Worm (Caenorhabditis elegans) whole organism, L2 larva: ENCODE data around the gene nspe-4.
A peak's percentile ranks its signal among the peaks of the same experiment; 100 is the strongest.

ENCODE experiments used
- C34F6.9 ChIP-seq: fragments of 150-350 bp; optimal IDR thresholded peaks from 2 replicates; lab custom pipeline; 2014; ENCODE audit warnings: missing biosample characterization, missing genetic modification characterization
- F13H6.1 ChIP-seq: sonication (generic microtip); optimal IDR thresholded peaks from 2 replicates; lab custom pipeline; 2016; ENCODE audit warnings: missing genetic modification characterization, missing compliant biosample characterization
- Y55F3AM.14 ChIP-seq: fragments of 200-800 bp; sonication (Bioruptor generic); optimal IDR thresholded peaks from 2 replicates; lab custom pipeline; 2018; ENCODE audit warnings: mild to moderate bottlenecking, missing genetic modification characterization, missing compliant biosample characterization
- ZK546.5 ChIP-seq: sonication (generic microtip); optimal IDR thresholded peaks from 2 replicates; lab custom pipeline; 2017; ENCODE audit warnings: missing biosample characterization, missing genetic modification characterization
- alr-1 ChIP-seq: fragments of 150-350 bp; optimal IDR thresholded peaks from 2 replicates; lab custom pipeline; 2014; ENCODE audit warnings: missing biosample characterization, missing genetic modification characterization
- ama-1 ChIP-seq: fragments of 150-350 bp; optimal IDR thresholded peaks from 2 replicates; lab custom pipeline; 2018; ENCODE audit warnings: inconsistent platforms
- blmp-1 ChIP-seq: sonication (generic microtip); optimal IDR thresholded peaks from 2 replicates; lab custom pipeline; 2017; ENCODE audit warnings: missing genetic modification characterization, mild to moderate bottlenecking, missing compliant biosample characterization, antibody characterized with exemption, moderate library complexity; ENCODE audit not compliant: insufficient read depth
- ceh-82 ChIP-seq: fragments of 150-350 bp; optimal IDR thresholded peaks from 2 replicates; lab custom pipeline; 2014; ENCODE audit warnings: missing biosample characterization, missing genetic modification characterization
- crh-2 ChIP-seq: sonication (generic microtip); optimal IDR thresholded peaks from 2 replicates; lab custom pipeline; 2017; ENCODE audit warnings: missing biosample characterization, missing genetic modification characterization
- dmd-4 ChIP-seq: sonication (generic microtip); optimal IDR thresholded peaks from 2 replicates; lab custom pipeline; 2017; ENCODE audit warnings: missing biosample characterization, missing genetic modification characterization
- elt-1 ChIP-seq: fragments of 150-350 bp; optimal IDR thresholded peaks from 2 replicates; lab custom pipeline; 2014; ENCODE audit warnings: missing biosample characterization, missing genetic modification characterization
- elt-3 ChIP-seq: sonication (generic microtip); optimal IDR thresholded peaks from 2 replicates; lab custom pipeline; 2017; ENCODE audit warnings: missing biosample characterization, missing genetic modification characterization
- fos-1 ChIP-seq: fragments of 150-350 bp; optimal IDR thresholded peaks from 2 replicates; lab custom pipeline; 2014; ENCODE audit warnings: missing biosample characterization, missing genetic modification characterization
- gmeb-1 ChIP-seq: fragments of 150-350 bp; optimal IDR thresholded peaks from 2 replicates; lab custom pipeline; 2014; ENCODE audit warnings: missing biosample characterization, missing genetic modification characterization
- lin-13 ChIP-seq: fragments of 150-350 bp; optimal IDR thresholded peaks from 2 replicates; lab custom pipeline; 2014; ENCODE audit warnings: missing biosample characterization, missing genetic modification reagents, missing genetic modification characterization
- lsy-2 ChIP-seq, 2 experiments: fragments of 150-350 bp in 1 of 2; sonication (generic microtip) in 1 of 2; optimal IDR thresholded peaks; 2 replicates each; lab custom pipeline; 2014 to 2017; ENCODE audit warnings: missing biosample characterization in 2 of 2, missing genetic modification characterization in 2 of 2
- mab-5 ChIP-seq: fragments of 150-350 bp; optimal IDR thresholded peaks from 2 replicates; lab custom pipeline; 2014; ENCODE audit warnings: missing biosample characterization, missing genetic modification characterization
- mdl-1 ChIP-seq, 2 experiments: fragments of 150-350 bp in 1 of 2; sonication (generic microtip) in 1 of 2; optimal IDR thresholded peaks; 2 replicates each; lab custom pipeline; 2017; ENCODE audit warnings: missing biosample characterization in 2 of 2, missing genetic modification characterization in 2 of 2
- nhr-10 ChIP-seq: sonication (generic microtip); optimal IDR thresholded peaks from 2 replicates; lab custom pipeline; 2017; ENCODE audit warnings: missing biosample characterization, missing genetic modification characterization
- nhr-11 ChIP-seq: fragments of 150-350 bp; optimal IDR thresholded peaks from 2 replicates; lab custom pipeline; 2014; ENCODE audit warnings: missing biosample characterization, missing genetic modification characterization
- nhr-12 ChIP-seq: fragments of 150-350 bp; optimal IDR thresholded peaks from 2 replicates; lab custom pipeline; 2014; ENCODE audit warnings: missing biosample characterization, missing genetic modification characterization
- nhr-129 ChIP-seq: fragments of 150-350 bp; optimal IDR thresholded peaks from 2 replicates; lab custom pipeline; 2014; ENCODE audit warnings: missing biosample characterization, missing genetic modification characterization
- nhr-21 ChIP-seq: fragments of 150-350 bp; optimal IDR thresholded peaks from 2 replicates; lab custom pipeline; 2014; ENCODE audit warnings: missing biosample characterization, missing genetic modification characterization
- nhr-237 ChIP-seq: fragments of 150-350 bp; optimal IDR thresholded peaks from 2 replicates; lab custom pipeline; 2014; ENCODE audit warnings: missing biosample characterization, missing genetic modification characterization
- nhr-25 ChIP-seq: fragments of 150-350 bp; sonication (generic microtip); optimal IDR thresholded peaks from 3 replicates; lab custom pipeline; 2014; ENCODE audit warnings: missing biosample characterization, missing genetic modification characterization
- nhr-77 ChIP-seq: fragments of 150-350 bp; optimal IDR thresholded peaks from 2 replicates; lab custom pipeline; 2014; ENCODE audit warnings: missing biosample characterization, missing genetic modification characterization
- peb-1 ChIP-seq: fragments of 150-350 bp; optimal IDR thresholded peaks from 2 replicates; lab custom pipeline; 2014; ENCODE audit warnings: missing biosample characterization, missing genetic modification characterization
- sem-4 ChIP-seq: fragments of 150-350 bp; optimal IDR thresholded peaks from 2 replicates; lab custom pipeline; 2014; ENCODE audit warnings: missing biosample characterization, missing genetic modification reagents, missing genetic modification characterization
- skn-1 ChIP-seq: sonication (generic microtip); optimal IDR thresholded peaks from 2 replicates; lab custom pipeline; 2017; ENCODE audit warnings: missing biosample characterization, missing genetic modification characterization
- sma-3 ChIP-seq: sonication (generic microtip); optimal IDR thresholded peaks from 2 replicates; lab custom pipeline; 2016; ENCODE audit warnings: missing genetic modification reagents, missing genetic modification characterization, missing compliant biosample characterization
- sma-9 ChIP-seq, 2 experiments: fragments of 150-350 bp in 1 of 2; sonication (generic microtip) in 1 of 2; optimal IDR thresholded peaks; 2 replicates each; lab custom pipeline; 2014 to 2016; ENCODE audit warnings: missing genetic modification characterization in 2 of 2, mild to moderate bottlenecking in 1 of 2, missing biosample characterization in 1 of 2, missing compliant biosample characterization in 1 of 2, missing genetic modification reagents in 1 of 2, moderate library complexity in 1 of 2
- snpc-4 ChIP-seq: fragments of 150-350 bp; optimal IDR thresholded peaks from 2 replicates; lab custom pipeline; 2014; ENCODE audit warnings: missing biosample characterization, missing genetic modification characterization
- unc-39 ChIP-seq: fragments of 150-350 bp; optimal IDR thresholded peaks from 2 replicates; lab custom pipeline; 2014; ENCODE audit warnings: missing biosample characterization, missing genetic modification characterization
- unc-55 ChIP-seq: fragments of 150-350 bp; sonication (generic microtip); optimal IDR thresholded peaks from 3 replicates; lab custom pipeline; 2014; ENCODE audit warnings: missing biosample characterization, missing genetic modification reagents, missing genetic modification characterization
- zag-1 ChIP-seq: fragments of 150-350 bp; optimal IDR thresholded peaks from 2 replicates; lab custom pipeline; 2014; ENCODE audit warnings: missing biosample characterization, missing genetic modification characterization
- ztf-11 ChIP-seq: sonication (generic microtip); optimal IDR thresholded peaks from 2 replicates; lab custom pipeline; 2017; ENCODE audit warnings: missing biosample characterization, missing genetic modification characterization
- ztf-4 ChIP-seq: fragments of 150-350 bp; optimal IDR thresholded peaks from 2 replicates; lab custom pipeline; 2014; ENCODE audit warnings: missing biosample characterization, missing genetic modification characterization

Gene nspe-4

DNA sequence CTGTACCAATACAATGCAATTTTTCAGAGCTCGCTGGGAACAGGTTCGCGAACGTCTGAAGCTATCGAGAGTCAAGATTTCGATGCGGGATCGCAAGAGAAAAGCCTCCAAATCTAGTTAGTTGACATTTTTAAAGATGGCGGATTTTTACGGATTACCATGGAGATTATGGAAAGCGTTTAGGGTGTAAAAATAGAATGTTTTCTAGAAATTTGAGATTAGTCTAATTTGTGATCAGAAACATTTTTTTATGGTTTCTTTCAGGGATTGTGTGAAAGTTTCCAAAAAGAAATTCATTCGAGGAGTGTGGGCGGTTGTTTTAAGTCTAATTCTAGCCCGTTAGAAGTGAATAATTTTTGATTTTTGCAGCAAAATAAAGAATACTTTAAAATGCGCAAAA is 43.5 kb downstream of the nspe-4 start:
- TF ChIP-seq ZK546.5 (no peak), sma-3 (GFP tag; lab: Kevin White, UChicago) (no peak), Y55F3AM.14 (GFP tag; lab: Kevin White, UChicago) (no peak), nhr-11 (no peak), nhr-237 (tag; lab: Kevin White, UChicago) (no peak), dmd-4 (tag; lab: Kevin White, UChicago) (no peak), sma-9 (GFP tag; optimal IDR thresholded peaks at IDR 0.05; lab: Kevin White, UChicago) (no peak), sma-9 (tag; optimal IDR thresholded peaks at IDR 0.05; lab: Kevin White, UChicago) (no peak), zag-1 (tag; lab: Kevin White, UChicago) (no peak), blmp-1 (tag; lab: Kevin White, UChicago) (no peak), unc-39 (tag; lab: Kevin White, UChicago) (no peak), lin-13 (GFP tag; lab: Kevin White, UChicago) (no peak), nhr-21 (tag; lab: Kevin White, UChicago) (no peak), ceh-82 (tag; lab: Kevin White, UChicago) (no peak), peb-1 (tag; lab: Kevin White, UChicago) (no peak), elt-1 (tag; lab: Kevin White, UChicago) (no peak), fos-1 (no peak), nhr-10 (tag; lab: Kevin White, UChicago) (no peak), F13H6.1 (no peak), lsy-2 (tag; optimal IDR thresholded peaks at IDR 0.05; lab: Kevin White, UChicago) (no peak), ama-1 (no peak)

DNA sequence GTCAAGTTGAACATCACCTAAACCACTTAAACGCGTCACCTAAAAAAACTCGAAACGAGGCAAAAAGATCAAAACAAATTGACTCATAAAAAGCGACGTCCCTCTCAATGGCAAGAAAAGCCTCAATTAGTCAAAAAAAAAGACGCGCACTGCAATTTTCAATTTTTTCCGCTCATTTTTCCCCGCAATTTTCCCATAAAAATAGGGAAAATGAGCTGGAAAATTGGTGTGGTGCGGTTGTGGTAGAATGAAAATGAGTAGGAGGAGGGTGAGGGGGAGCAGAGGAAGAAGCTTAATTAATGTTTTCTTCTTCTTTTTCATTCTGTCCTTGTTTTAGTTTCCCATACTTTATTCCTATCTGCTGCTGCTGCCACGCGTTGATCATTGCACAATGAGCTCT is 45.3 kb downstream of the nspe-4 start:
- TF ChIP-seq F13H6.1 (no peak), skn-1 (no peak), crh-2 (tag; lab: Kevin White, UChicago) (no peak), peb-1 (tag; lab: Kevin White, UChicago) (no peak), mab-5 (tag; lab: Kevin White, UChicago) (no peak), nhr-129 (no peak), elt-3 (tag; lab: Kevin White, UChicago) (no peak), gmeb-1 (no peak), dmd-4 (tag; lab: Kevin White, UChicago) (no peak), ztf-4 (no peak)

DNA sequence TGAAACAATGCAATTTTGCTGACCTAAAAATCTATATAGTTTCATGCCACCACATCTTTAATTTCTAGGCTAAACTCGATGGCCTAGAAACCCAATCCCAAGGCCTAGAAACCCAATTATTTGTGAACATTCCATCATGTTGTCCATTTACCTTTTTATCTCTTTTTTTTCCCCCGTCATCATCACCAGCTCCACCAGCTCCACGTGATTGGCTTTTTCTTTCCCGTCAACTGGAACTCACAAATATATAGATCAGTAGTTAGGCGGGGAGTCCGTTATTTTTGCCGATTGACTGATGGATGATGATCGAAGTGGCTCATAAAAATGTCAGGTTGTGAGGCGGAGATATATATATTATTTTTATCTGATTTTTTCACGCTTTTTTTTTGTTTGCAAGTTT is 46.1 kb downstream of the nspe-4 start:
- TF ChIP-seq snpc-4 (tag; lab: Kevin White, UChicago): peak; percentile 14
- peak; percentile 3 for TF ChIP-seq nhr-129
- no peak for TF ChIP-seq gmeb-1
- no peak for TF ChIP-seq nhr-77 (tag; lab: Kevin White, UChicago)
- TF ChIP-seq sem-4: no peak
- no peak for TF ChIP-seq Y55F3AM.14 (GFP tag; lab: Kevin White, UChicago)
- TF ChIP-seq nhr-25: no peak
- no peak for TF ChIP-seq mdl-1 (tag; optimal IDR thresholded peaks at IDR 0.05; lab: Kevin White, UChicago)
- no peak for TF ChIP-seq ztf-11 (tag; lab: Kevin White, UChicago)
- TF ChIP-seq ama-1: no peak
- no peak for TF ChIP-seq nhr-10 (tag; lab: Kevin White, UChicago)
- no peak for TF ChIP-seq alr-1 (tag; lab: Kevin White, UChicago)
- TF ChIP-seq nhr-11: no peak
- no peak for TF ChIP-seq fos-1
- TF ChIP-seq mab-5 (tag; lab: Kevin White, UChicago): no peak

DNA sequence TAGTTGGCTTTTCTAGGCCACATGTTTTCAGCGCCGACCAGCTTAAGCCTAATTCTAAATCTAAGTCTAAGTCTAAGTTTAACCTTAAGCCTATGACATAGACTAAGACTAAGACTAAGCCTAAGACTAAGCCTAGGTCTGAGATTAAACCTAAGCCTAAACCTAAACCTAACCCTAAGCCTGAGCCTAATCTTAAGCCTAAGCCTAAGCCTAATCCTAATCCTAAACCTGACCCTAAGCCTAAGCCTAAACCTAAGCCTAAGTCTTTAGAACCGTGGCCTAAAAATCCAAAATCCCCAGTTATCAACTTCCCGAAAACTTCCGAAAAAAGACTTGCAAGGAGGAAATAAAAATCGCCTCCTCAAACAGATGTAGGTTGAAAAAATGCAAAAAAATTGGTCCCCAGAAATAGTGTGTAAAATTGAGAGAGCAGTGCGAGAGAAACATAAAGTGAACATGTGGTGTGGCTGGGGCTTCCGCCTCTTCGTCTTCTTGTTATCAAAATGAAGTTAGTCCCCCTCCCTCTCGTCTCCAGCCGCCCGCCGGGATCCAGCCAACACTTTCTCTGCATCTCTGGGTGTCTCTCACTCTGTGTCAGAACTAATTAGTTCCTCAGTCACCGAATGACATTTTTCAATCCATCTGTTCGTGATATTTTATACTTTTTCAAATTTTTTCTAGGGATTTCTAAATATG is 47.5 kb downstream of the nspe-4 start:
- TF ChIP-seq lsy-2 (tag; optimal IDR thresholded peaks at IDR 0.05; lab: Kevin White, UChicago): peak in 1 of 2 experiments; percentile 48
- TF ChIP-seq peb-1 (tag; lab: Kevin White, UChicago): no peak
- TF ChIP-seq unc-55 (GFP tag; lab: Kevin White, UChicago): peak; percentile 45
- peak; percentile 59 for TF ChIP-seq C34F6.9 (tag; lab: Kevin White, UChicago)
- no peak for TF ChIP-seq nhr-12 (tag; lab: Kevin White, UChicago)
- TF ChIP-seq F13H6.1: peak; percentile 49
- TF ChIP-seq nhr-129: peak; percentile 35
- peak; percentile 69 for TF ChIP-seq sem-4
- no peak for TF ChIP-seq nhr-10 (tag; lab: Kevin White, UChicago)
- peak in 1 of 2 experiments; percentile 16 for TF ChIP-seq mdl-1 (tag; optimal IDR thresholded peaks at IDR 0.05; lab: Kevin White, UChicago)
- peak; percentile 56 for TF ChIP-seq sma-9 (GFP tag; optimal IDR thresholded peaks at IDR 0.05; lab: Kevin White, UChicago)
- no peak for TF ChIP-seq sma-9 (tag; optimal IDR thresholded peaks at IDR 0.05; lab: Kevin White, UChicago)
- TF ChIP-seq, all 48 proteins: peak for 8
